Worm (Caenorhabditis elegans) whole organism, midembryonic: ENCODE data around the gene crn-3.

Experiments used
- T22C8.4 ChIP-seq: fragments of 200-800 bp; sonication (Bioruptor generic); IDR thresholded peaks from 2 replicates; pipeline ENCODE4 v1.3.6; 2022; ENCODE audit warnings: missing genetic modification characterization, missing compliant biosample characterization
- cog-1 ChIP-seq: sonication (generic microtip); optimal IDR thresholded peaks from 2 replicates; lab custom pipeline; 2016; ENCODE audit warnings: missing genetic modification characterization, missing compliant biosample characterization
- flt-1 ChIP-seq: fragments of 200-800 bp; sonication (Bioruptor generic); IDR thresholded peaks from 2 replicates; pipeline ENCODE4 v1.3.6; 2022; ENCODE audit warnings: missing genetic modification characterization, missing compliant biosample characterization
- klf-2 ChIP-seq: fragments of 200-800 bp; sonication (Bioruptor generic); conservative IDR thresholded peaks from 2 replicates; pipeline ENCODE4 v1.3.6; 2022; ENCODE audit warnings: missing genetic modification reagents, missing genetic modification characterization, missing compliant biosample characterization
- med-1 ChIP-seq: sonication (generic microtip); optimal IDR thresholded peaks from 2 replicates; lab custom pipeline; 2017; ENCODE audit warnings: missing genetic modification characterization, mild to moderate bottlenecking, missing compliant biosample characterization, antibody characterized with exemption, missing genetic modification reagents; ENCODE audit not compliant: insufficient read depth
- ref-1 ChIP-seq: fragments of 200-800 bp; sonication (Bioruptor generic); conservative IDR thresholded peaks from 2 replicates; pipeline ENCODE4 v1.3.6; 2022; ENCODE audit warnings: missing genetic modification reagents, missing genetic modification characterization, missing compliant biosample characterization
- tab-1 ChIP-seq: fragments of 200-800 bp; sonication (Bioruptor generic); IDR thresholded peaks from 2 replicates; pipeline ENCODE4 v1.3.6; 2022; ENCODE audit warnings: missing genetic modification characterization, missing compliant biosample characterization
- ztf-23 ChIP-seq: fragments of 200-800 bp; sonication (Bioruptor generic); IDR thresholded peaks from 2 replicates; pipeline ENCODE4 v1.3.6; 2022; ENCODE audit warnings: missing genetic modification reagents, missing genetic modification characterization, missing compliant biosample characterization
- ztf-29 ChIP-seq: fragments of 200-800 bp; sonication (Bioruptor generic); IDR thresholded peaks from 2 replicates; pipeline ENCODE4 v1.3.6; 2022; ENCODE audit warnings: missing genetic modification reagents, missing genetic modification characterization, missing compliant biosample characterization

crn-3 gene

ce11 chrII:10587742-10588141 is at the start of gene crn-3:
Gene crn-3 (plus strand): TSS chrII:10588042.
- TF ChIP-seq klf-2 (no peak), cog-1 (tag; lab: Kevin White, UChicago) (no peak), ref-1 (GFP tag; lab: Robert Waterston, UW) (no peak), med-1 (GFP tag; lab: Kevin White, UChicago) (no peak), ztf-29 (GFP tag; lab: Robert Waterston, UW) (no peak), flt-1 (no peak), tab-1 (GFP tag; lab: Robert Waterston, UW) (no peak), ztf-23 (GFP tag; lab: Robert Waterston, UW) (no peak), T22C8.4 (GFP tag; lab: Robert Waterston, UW) (no peak)

- TF ChIP-seq ref-1 (GFP tag; lab: Robert Waterston, UW), result no peak
- TF ChIP-seq T22C8.4 (GFP tag; lab: Robert Waterston, UW), result no peak
- TF ChIP-seq flt-1, result no peak
- no peak for TF ChIP-seq cog-1 (tag; lab: Kevin White, UChicago)
- no peak for TF ChIP-seq klf-2
- TF ChIP-seq ztf-29 (GFP tag; lab: Robert Waterston, UW), result no peak
- no peak for TF ChIP-seq tab-1 (GFP tag; lab: Robert Waterston, UW)
- no peak for TF ChIP-seq med-1 (GFP tag; lab: Kevin White, UChicago)
- TF ChIP-seq ztf-23 (GFP tag; lab: Robert Waterston, UW), result no peak
Measured at ce11 chrII:10539232-10539631, 48.6 kb upstream of the crn-3 start, which contains the start of gene R166.3. Gene R166.3 (minus strand): TSS chrII:10539332.

ce11 chrII:10541923-10542486 is 45.8 kb upstream of the crn-3 start, which contains the start of gene pro-1:
Gene pro-1 (minus strand): TSS chrII:10541996.
- TF ChIP-seq cog-1 (tag; lab: Kevin White, UChicago) (peak; percentile 53), T22C8.4 (GFP tag; lab: Robert Waterston, UW) (no peak), flt-1 (peak; percentile 59; the same call in 1 of the 2 replicates), tab-1 (GFP tag; lab: Robert Waterston, UW) (no peak), ztf-23 (GFP tag; lab: Robert Waterston, UW) (no peak), ztf-29 (GFP tag; lab: Robert Waterston, UW) (no peak), klf-2 (no peak), med-1 (GFP tag; lab: Kevin White, UChicago) (no peak), ref-1 (GFP tag; lab: Robert Waterston, UW) (no peak)

ce11 chrII:10542654-10543456 is 45.0 kb upstream of the crn-3 start:
- TF ChIP-seq ztf-29 (GFP tag; lab: Robert Waterston, UW), result no peak
- TF ChIP-seq klf-2, result no peak
- TF ChIP-seq med-1 (GFP tag; lab: Kevin White, UChicago), result no peak
- no peak for TF ChIP-seq ztf-23 (GFP tag; lab: Robert Waterston, UW)
- TF ChIP-seq tab-1 (GFP tag; lab: Robert Waterston, UW), result no peak
- TF ChIP-seq T22C8.4 (GFP tag; lab: Robert Waterston, UW), result no peak
- no peak for TF ChIP-seq ref-1 (GFP tag; lab: Robert Waterston, UW)
- TF ChIP-seq cog-1 (tag; lab: Kevin White, UChicago), result no peak
- no peak for TF ChIP-seq flt-1

ce11 chrII:10543457-10544137 is 44.2 kb upstream of the crn-3 start:
- TF ChIP-seq tab-1 (GFP tag; lab: Robert Waterston, UW) (no peak), T22C8.4 (GFP tag; lab: Robert Waterston, UW) (no peak), med-1 (GFP tag; lab: Kevin White, UChicago) (no peak)

ce11 chrII:10544374-10544908 is 43.4 kb upstream of the crn-3 start:
- TF ChIP-seq flt-1 (no peak), T22C8.4 (GFP tag; lab: Robert Waterston, UW) (0 out of 2 replicates have a peak, but pooled peaks have one; percentile 13)

- TF ChIP-seq T22C8.4 (GFP tag; lab: Robert Waterston, UW) (no peak), ref-1 (GFP tag; lab: Robert Waterston, UW) (0 out of 2 replicates have a peak, but pooled peaks have one; percentile 12), flt-1 (peak; percentile 73)
Measured at ce11 chrII:10545213-10545612, 42.6 kb upstream of the crn-3 start.

ce11 chrII:10545924-10546783 is 41.7 kb upstream of the crn-3 start:
- no peak for TF ChIP-seq klf-2

ce11 chrII:10546784-10547087 is 41.1 kb upstream of the crn-3 start:
- no peak for TF ChIP-seq ref-1 (GFP tag; lab: Robert Waterston, UW)
- no peak for TF ChIP-seq med-1 (GFP tag; lab: Kevin White, UChicago)
- TF ChIP-seq T22C8.4 (GFP tag; lab: Robert Waterston, UW), result no peak
- no peak for TF ChIP-seq flt-1
